Fruit fly (Drosophila melanogaster): ENCODE results near the gene Pex23.

Gene Pex23

DNA sequence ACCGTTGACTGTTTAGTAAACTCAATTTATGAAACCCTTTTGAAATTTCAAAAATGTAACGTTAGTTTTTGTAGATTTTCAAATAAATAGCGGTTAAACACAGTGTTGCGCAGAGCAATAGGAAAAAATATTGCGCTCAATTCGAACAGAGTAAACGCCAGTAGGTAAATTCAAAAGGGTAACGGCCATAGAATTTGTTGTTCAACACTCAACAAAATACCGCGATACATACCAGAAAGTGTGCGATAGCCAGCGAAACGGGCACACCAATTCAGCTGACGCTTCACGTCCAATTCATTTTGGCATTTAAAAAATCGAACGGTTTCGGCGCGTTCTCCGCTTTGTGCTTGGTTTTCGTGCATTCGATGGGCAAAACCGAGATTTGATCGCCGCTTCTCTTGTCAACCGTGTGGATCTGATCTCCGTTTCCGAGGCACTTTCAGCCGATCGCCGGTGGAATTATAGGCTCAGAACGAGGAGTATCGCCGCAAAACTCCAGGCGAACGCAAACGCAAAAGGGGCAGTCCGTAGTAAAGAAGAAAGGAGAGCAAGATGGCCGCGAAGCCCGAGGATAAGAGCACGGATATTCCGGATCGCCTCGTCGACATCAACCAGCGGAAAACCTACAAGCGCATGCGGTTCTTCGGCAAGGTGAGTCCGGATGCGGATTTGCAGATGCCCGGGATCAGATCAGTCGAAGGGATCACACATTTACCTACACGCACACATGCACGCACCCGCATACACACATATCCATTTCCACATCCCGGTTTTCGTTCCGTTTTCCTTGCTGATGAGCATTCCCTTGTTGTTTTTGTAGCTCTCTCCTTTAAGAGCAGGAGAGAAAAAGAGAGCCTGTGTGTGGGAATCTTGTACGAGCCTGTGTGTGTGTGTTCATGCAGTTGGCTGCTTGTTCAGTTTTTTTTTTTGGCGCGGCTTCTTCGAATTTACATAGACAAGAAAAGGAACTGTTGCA is 8.1 kb upstream of the Pex23 start (continued):
- TF ChIP-seq CG1832 (GFP tag; optimal IDR thresholded peaks at IDR 0.05): no peak
- TF ChIP-seq ap (GFP tag; IDR thresholded peaks at IDR 0.05): no peak
- TF ChIP-seq Drgx (GFP tag; IDR thresholded peaks at IDR 0.05): no peak
- no peak for TF ChIP-seq hth (optimal IDR thresholded peaks at IDR 0.05)
- peak; percentile 52 for TF ChIP-seq Dref (GFP tag; IDR thresholded peaks at IDR 0.05)
- no peak for TF ChIP-seq Hr78 (GFP tag; optimal IDR thresholded peaks at IDR 0.05)
- TF ChIP-seq fd3F (GFP tag; optimal IDR thresholded peaks at IDR 0.05): no peak
- no peak for TF ChIP-seq peb (GFP tag; IDR thresholded peaks at IDR 0.05)
- peak; percentile 85 for TF ChIP-seq hbn (GFP tag; IDR thresholded peaks at IDR 0.05; ENCODE audit: partially characterized antibody)
- TF ChIP-seq yki (optimal IDR thresholded peaks at IDR 0.05): no peak
- TF ChIP-seq CG15479 (GFP tag; optimal IDR thresholded peaks at IDR 0.05): peak; percentile 54
- peak; percentile 43 for TF ChIP-seq ssp (GFP tag; IDR thresholded peaks at IDR 0.05)
- TF ChIP-seq CG10274 (GFP tag; optimal IDR thresholded peaks at IDR 0.05): no peak
- no peak for TF ChIP-seq fd96Cb (tag; optimal IDR thresholded peaks at IDR 0.05)
- TF ChIP-seq ems (GFP tag; optimal IDR thresholded peaks at IDR 0.05): peak; percentile 39
- no peak for TF ChIP-seq CG18619 (GFP tag; optimal IDR thresholded peaks at IDR 0.05)
- TF ChIP-seq gfzf (GFP tag; optimal IDR thresholded peaks at IDR 0.05): peak; percentile 85
- TF ChIP-seq CoRest (tag; optimal IDR thresholded peaks at IDR 0.05): peak; percentile 70
- no peak for TF ChIP-seq gsb-n (tag; optimal IDR thresholded peaks at IDR 0.05)
- no peak for TF ChIP-seq CG31365 (tag; optimal IDR thresholded peaks at IDR 0.05)
- no peak for TF ChIP-seq CG11504 (tag; optimal IDR thresholded peaks at IDR 0.05)
- peak; percentile 89 for TF ChIP-seq sens (GFP tag)
- peak; percentile 79 for TF ChIP-seq CG9932 (GFP tag; IDR thresholded peaks at IDR 0.05)
- no peak for TF ChIP-seq run (tag; optimal IDR thresholded peaks at IDR 0.05)
- TF ChIP-seq CG8924 (tag; optimal IDR thresholded peaks at IDR 0.05): no peak
- peak; percentile 33; the same call in 1 of the 2 replicates for TF ChIP-seq klu (GFP tag; IDR thresholded peaks at IDR 0.05)
- TF ChIP-seq grn (GFP tag; optimal IDR thresholded peaks at IDR 0.05): no peak
- TF ChIP-seq CG12769 (tag; optimal IDR thresholded peaks at IDR 0.05): peak; percentile 44
- peak; percentile 5 for TF ChIP-seq p53 (GFP tag; optimal IDR thresholded peaks at IDR 0.05)
- TF ChIP-seq Trl (optimal IDR thresholded peaks at IDR 0.05): peak; percentile 3 to 67
- peak; percentile 60 for TF ChIP-seq Trl (GFP tag; optimal IDR thresholded peaks at IDR 0.05)
- TF ChIP-seq CG2712 (tag; optimal IDR thresholded peaks at IDR 0.05): peak; percentile 50
- TF ChIP-seq dm (GFP tag; optimal IDR thresholded peaks at IDR 0.05): peak; percentile 30
- no peak for TF ChIP-seq HLHmδ (GFP tag; optimal IDR thresholded peaks at IDR 0.05)
- TF ChIP-seq croc (GFP tag; conservative IDR thresholded peaks at IDR 0.05): no peak
- peak; percentile 87 for TF ChIP-seq knrl (GFP tag; IDR thresholded peaks at IDR 0.05; ENCODE audit: partially characterized antibody)
- no peak for TF ChIP-seq Tbp (GFP tag; optimal IDR thresholded peaks at IDR 0.05)
- no peak for TF ChIP-seq fd64A (GFP tag; optimal IDR thresholded peaks at IDR 0.05)
- TF ChIP-seq Atf6 (GFP tag; IDR thresholded peaks at IDR 0.05): no peak
- no peak for TF ChIP-seq crol (GFP tag; IDR thresholded peaks at IDR 0.05)
- no peak for TF ChIP-seq otp (GFP tag; IDR thresholded peaks at IDR 0.05)
- no peak for TF ChIP-seq CG4707 (GFP tag; optimal IDR thresholded peaks at IDR 0.05)
- no peak for TF ChIP-seq GATAe (GFP tag; conservative IDR thresholded peaks at IDR 0.05)
- peak; percentile 90 for TF ChIP-seq nerfin-1 (tag; optimal IDR thresholded peaks at IDR 0.05)
- no peak for TF ChIP-seq CG6854 (GFP tag; optimal IDR thresholded peaks at IDR 0.05)
- no peak for TF ChIP-seq slou (GFP tag; optimal IDR thresholded peaks at IDR 0.05)
- no peak for TF ChIP-seq Oli (tag; optimal IDR thresholded peaks at IDR 0.05)
- no peak for TF ChIP-seq lab (GFP tag; optimal IDR thresholded peaks at IDR 0.05)
- TF ChIP-seq CG4730 (GFP tag; IDR thresholded peaks at IDR 0.05): no peak
- TF ChIP-seq Elba2 (GFP tag; optimal IDR thresholded peaks at IDR 0.05): peak; percentile 27
